Fruit fly (Drosophila melanogaster) Kc167 (cell line): ENCODE measurements around the gene CG16890.

ENCODE experiments used
- Myc ChIP-seq: fragments of >200 bp; optimal IDR thresholded peaks from 2 replicates; lab custom pipeline; 2017; ENCODE audit warnings: missing external identifiers
- Sin3A ChIP-seq: fragments of >200 bp; optimal IDR thresholded peaks from 2 replicates; lab custom pipeline; 2018; ENCODE audit warnings: missing external identifiers
- h ChIP-seq: fragments of >200 bp; optimal IDR thresholded peaks from 3 replicates; lab custom pipeline; 2018; ENCODE audit warnings: missing external identifiers
- insv ChIP-seq: fragments of >200 bp; optimal IDR thresholded peaks from 3 replicates; lab custom pipeline; 2018; ENCODE audit warnings: missing external identifiers
- psq ChIP-seq: fragments of >200 bp; optimal IDR thresholded peaks from 2 replicates; lab custom pipeline; 2017; ENCODE audit warnings: missing external identifiers
- ttk ChIP-seq: sonication (Bioruptor generic); optimal IDR thresholded peaks from 2 replicates; lab custom pipeline; 2017; ENCODE audit warnings: missing external identifiers

CG16890 gene

dm6 chr2L:13803805-13804560 lies 19.8 kb upstream of the CG16890 start:
- TF ChIP-seq psq (lab: Kevin White, UChicago) (no peak), insv (lab: Kevin White, UChicago) (no peak)

dm6 chr2L:13803032-13803661 lies 19.0 kb upstream of the CG16890 start, which contains the start of gene CAH1:
TSS of gene CAH1 (plus strand) at chr2L:13803626.
- no peak for TF ChIP-seq insv (lab: Kevin White, UChicago)

dm6 chr2L:13802075-13802639 lies 18.0 kb upstream of the CG16890 start:
- TF ChIP-seq Sin3A (lab: Kevin White, UChicago) (no peak), psq (lab: Kevin White, UChicago) (no peak), ttk (lab: Kevin White, UChicago) (no peak), h (lab: Kevin White, UChicago) (no peak), insv (lab: Kevin White, UChicago) (no peak), Myc (no peak)

- TF ChIP-seq Myc, result no peak
- no peak for TF ChIP-seq psq (lab: Kevin White, UChicago)
- TF ChIP-seq Sin3A (lab: Kevin White, UChicago), result no peak
- TF ChIP-seq insv (lab: Kevin White, UChicago), result no peak
- TF ChIP-seq h (lab: Kevin White, UChicago), result no peak
- no peak for TF ChIP-seq ttk (lab: Kevin White, UChicago)
Observed at dm6 chr2L:13801166-13801565, 17.0 kb upstream of the CG16890 start.

- TF ChIP-seq Myc, result no peak
Observed at dm6 chr2L:13793405-13793804, 9.3 kb upstream of the CG16890 start, which contains the start of gene Sec71. TSS of gene Sec71 (plus strand) at chr2L:13793521.

dm6 chr2L:13790715-13791114 lies 6.6 kb upstream of the CG16890 start, which contains the start of gene CG16863:
TSS of gene CG16863 (plus strand) at chr2L:13790959.
- TF ChIP-seq Sin3A (lab: Kevin White, UChicago) (no peak), Myc (no peak), psq (lab: Kevin White, UChicago) (no peak), h (lab: Kevin White, UChicago) (no peak), insv (lab: Kevin White, UChicago) (no peak), ttk (lab: Kevin White, UChicago) (no peak)

- no peak for TF ChIP-seq psq (lab: Kevin White, UChicago)
- TF ChIP-seq insv (lab: Kevin White, UChicago), result no peak
- no peak for TF ChIP-seq h (lab: Kevin White, UChicago)
- no peak for TF ChIP-seq ttk (lab: Kevin White, UChicago)
- TF ChIP-seq Sin3A (lab: Kevin White, UChicago), result no peak
- no peak for TF ChIP-seq Myc
Observed at dm6 chr2L:13783264-13784154, 629 bp downstream of the CG16890 start, which contains the start of gene Eato. TSS of gene Eato (plus strand) at chr2L:13784084.

dm6 chr2L:13780109-13780947 lies 3.8 kb downstream of the CG16890 start, which contains the start of the genes CG9008 and p38b:
TSS of gene CG9008 (minus strand) at chr2L:13780165.
TSS of gene p38b (plus strand) at chr2L:13780689.
- TF ChIP-seq psq (lab: Kevin White, UChicago) (no peak), ttk (lab: Kevin White, UChicago) (no peak), Myc (no peak)

- no peak for TF ChIP-seq Sin3A (lab: Kevin White, UChicago)
- TF ChIP-seq ttk (lab: Kevin White, UChicago), result no peak
- no peak for TF ChIP-seq psq (lab: Kevin White, UChicago)
- TF ChIP-seq insv (lab: Kevin White, UChicago), result no peak
- TF ChIP-seq h (lab: Kevin White, UChicago), result no peak
- no peak for TF ChIP-seq Myc
Observed at dm6 chr2L:13779795-13780108, 4.4 kb downstream of the CG16890 start.

- TF ChIP-seq Sin3A (lab: Kevin White, UChicago), result no peak
- TF ChIP-seq h (lab: Kevin White, UChicago), result no peak
- no peak for TF ChIP-seq Myc
- no peak for TF ChIP-seq ttk (lab: Kevin White, UChicago)
- TF ChIP-seq insv (lab: Kevin White, UChicago), result no peak
- TF ChIP-seq psq (lab: Kevin White, UChicago), result no peak
Observed at dm6 chr2L:13779162-13779561, 5.0 kb downstream of the CG16890 start.

- TF ChIP-seq Myc, result no peak
Observed at dm6 chr2L:13778648-13779047, 5.5 kb downstream of the CG16890 start.
